Worm (Caenorhabditis elegans) whole organism, early embryonic: ENCODE data around the gene alh-2.

Source experiments
- ceh-13 ChIP-seq: fragments of 200-800 bp; sonication (Bioruptor generic); optimal IDR thresholded peaks from 2 replicates; lab custom pipeline; 2018; ENCODE audit warnings: mild to moderate bottlenecking, missing genetic modification characterization, missing compliant biosample characterization
- ets-7 ChIP-seq: sonication (generic microtip); optimal IDR thresholded peaks from 2 replicates; lab custom pipeline; 2016; ENCODE audit warnings: missing genotype, missing genetic modification characterization, missing compliant biosample characterization
- tbx-37 ChIP-seq: fragments of 200-800 bp; sonication (Bioruptor generic); conservative IDR thresholded peaks from 2 replicates; pipeline ENCODE4 v1.3.6; 2022; ENCODE audit warnings: missing genetic modification reagents, missing genetic modification characterization, missing compliant biosample characterization

ce11 chrV:1682279-1682678, 38.3 kb downstream of the alh-2 start, which contains the start of gene srh-3:
- no peak for TF ChIP-seq ets-7 (tag; lab: Kevin White, UChicago)
- no peak for TF ChIP-seq ceh-13 (GFP tag; lab: Kevin White, UChicago)
- no peak for TF ChIP-seq tbx-37
